Worm (Caenorhabditis elegans): Measurements from ENCODE around the gene C25H3.15.

The C25H3.15 gene

ce11 chrII:5680703-5681102, 15.6 kb downstream of the C25H3.15 start, which contains the start of gene flp-27:
Gene flp-27, plus strand, starts transcription at chrII:5681003.
- TF ChIP-seq K02D7.2 (tag; optimal IDR thresholded peaks at IDR 0.05) (no peak), nhr-11 (tag; optimal IDR thresholded peaks at IDR 0.05) (no peak), zip-5 (tag; optimal IDR thresholded peaks at IDR 0.05) (no peak), eyg-1 (tag; optimal IDR thresholded peaks at IDR 0.05) (no peak), ref-2 (tag; optimal IDR thresholded peaks at IDR 0.05) (no peak), mec-3 (tag; optimal IDR thresholded peaks at IDR 0.05; ENCODE audit: borderline replicate concordance) (no peak), ceh-34 (tag; optimal IDR thresholded peaks at IDR 0.05) (no peak), ttx-3 (tag; optimal IDR thresholded peaks at IDR 0.05) (no peak), ceh-19 (GFP tag; optimal IDR thresholded peaks at IDR 0.05) (no peak), pros-1 (tag; optimal IDR thresholded peaks at IDR 0.05) (no peak), syd-9 (tag; optimal IDR thresholded peaks at IDR 0.05) (no peak), ceh-48 (tag; optimal IDR thresholded peaks at IDR 0.05) (no peak), T23F11.4 (GFP tag; optimal IDR thresholded peaks at IDR 0.05) (no peak), F13H6.1 (tag; optimal IDR thresholded peaks at IDR 0.05) (no peak), ama-1 (optimal IDR thresholded peaks at IDR 0.05) (no peak), C38D4.7 (GFP tag; optimal IDR thresholded peaks at IDR 0.05) (no peak), lin-11 (tag; optimal IDR thresholded peaks at IDR 0.05) (no peak), nhr-232 (tag; optimal IDR thresholded peaks at IDR 0.05) (no peak)

ce11 chrII:5688959-5689358, 23.8 kb downstream of the C25H3.15 start, which contains the start of gene C25H3.11:
Gene C25H3.11, minus strand, starts transcription at chrII:5689040.
- TF ChIP-seq ama-1 (optimal IDR thresholded peaks at IDR 0.05) (peak; percentile 5), ceh-2 (tag; optimal IDR thresholded peaks at IDR 0.05) (peak; percentile 35), hlh-30 (tag; optimal IDR thresholded peaks at IDR 0.05; ENCODE audit: insufficient read depth) (peak; percentile 55), F13H6.1 (tag; optimal IDR thresholded peaks at IDR 0.05) (no peak)

ce11 chrII:5691216-5691771, 26.2 kb downstream of the C25H3.15 start, which contains the start of the genes ndub-5 and eif-2D:
Gene ndub-5, minus strand, starts transcription at chrII:5691353.
Gene eif-2D, plus strand, starts transcription at chrII:5691721.
- TF ChIP-seq nfya-1 (tag; optimal IDR thresholded peaks at IDR 0.05) (peak; percentile 13), C08G9.2 (tag; optimal IDR thresholded peaks at IDR 0.05) (no peak), ceh-14 (tag; optimal IDR thresholded peaks at IDR 0.05) (peak; percentile 28), ceh-31 (tag; optimal IDR thresholded peaks at IDR 0.05) (peak; percentile 33), tbx-2 (tag; optimal IDR thresholded peaks at IDR 0.05) (peak; percentile 26), elt-2 (tag; optimal IDR thresholded peaks at IDR 0.05) (peak; percentile 83), pha-2 (tag; optimal IDR thresholded peaks at IDR 0.05) (no peak), ttx-3 (tag; optimal IDR thresholded peaks at IDR 0.05) (peak; percentile 8)

- TF ChIP-seq ceh-34 (tag; optimal IDR thresholded peaks at IDR 0.05) (no peak), unc-3 (GFP tag; conservative IDR thresholded peaks at IDR 0.05) (no peak), unc-3 (tag; optimal IDR thresholded peaks at IDR 0.05) (no peak), dve-1 (tag; optimal IDR thresholded peaks at IDR 0.05) (no peak), lin-11 (tag; optimal IDR thresholded peaks at IDR 0.05) (no peak), C38D4.7 (GFP tag; optimal IDR thresholded peaks at IDR 0.05) (no peak), pag-3 (tag; optimal IDR thresholded peaks at IDR 0.05; ENCODE audit: borderline replicate concordance) (no peak)
Measured at ce11 chrII:5693893-5694292, 28.8 kb downstream of the C25H3.15 start, which contains the start of gene C25H3.3. Gene C25H3.3, plus strand, starts transcription at chrII:5694193.

ce11 chrII:5694798-5695197, 29.7 kb downstream of the C25H3.15 start, which contains the start of gene C25H3.14:
Gene C25H3.14, plus strand, starts transcription at chrII:5695098.
- TF ChIP-seq dmd-4 (tag; optimal IDR thresholded peaks at IDR 0.05; ENCODE audit: borderline replicate concordance) (no peak), ceh-48 (tag; optimal IDR thresholded peaks at IDR 0.05) (no peak), unc-55 (GFP tag; optimal IDR thresholded peaks at IDR 0.05) (no peak), ttx-3 (tag; optimal IDR thresholded peaks at IDR 0.05) (no peak), Y22D7AL.16 (tag; optimal IDR thresholded peaks at IDR 0.05) (no peak), madf-2 (tag; optimal IDR thresholded peaks at IDR 0.05) (no peak), hlh-8 (tag; optimal IDR thresholded peaks at IDR 0.05) (no peak), ceh-34 (tag; optimal IDR thresholded peaks at IDR 0.05) (no peak), lim-6 (tag; optimal IDR thresholded peaks at IDR 0.05) (no peak), hlh-15 (tag; optimal IDR thresholded peaks at IDR 0.05) (no peak), F13H6.1 (tag; optimal IDR thresholded peaks at IDR 0.05) (no peak), ceh-2 (tag; optimal IDR thresholded peaks at IDR 0.05) (no peak), ets-4 (tag; optimal IDR thresholded peaks at IDR 0.05) (no peak), hlh-30 (tag; optimal IDR thresholded peaks at IDR 0.05; ENCODE audit: insufficient read depth) (no peak), unc-3 (GFP tag; conservative IDR thresholded peaks at IDR 0.05) (no peak), unc-3 (tag; optimal IDR thresholded peaks at IDR 0.05) (no peak), sdc-2 (tag; optimal IDR thresholded peaks at IDR 0.05) (no peak), tbx-7 (tag; optimal IDR thresholded peaks at IDR 0.05) (no peak), elt-4 (tag; optimal IDR thresholded peaks at IDR 0.05) (no peak), dve-1 (tag; optimal IDR thresholded peaks at IDR 0.05) (no peak), pag-3 (tag; optimal IDR thresholded peaks at IDR 0.05; ENCODE audit: borderline replicate concordance) (no peak)
